Fruit fly (Drosophila melanogaster) Kc167 (cell line): ENCODE results near the gene CG7990.

Experiments
- h ChIP-seq: fragments of >200 bp; optimal IDR thresholded peaks from 3 replicates; lab custom pipeline; 2018; ENCODE audit warnings: missing external identifiers
- psq ChIP-seq: fragments of >200 bp; optimal IDR thresholded peaks from 2 replicates; lab custom pipeline; 2017; ENCODE audit warnings: missing external identifiers

- TF ChIP-seq psq (lab: Kevin White, UChicago) (no peak), h (lab: Kevin White, UChicago) (no peak)
Measured at dm6 chrX:19179696-19180255, 22.0 kb downstream of the CG7990 start, which contains the start of the genes CG7556 and CG7453.
